Worm (Caenorhabditis elegans) whole organism, midembryonic: ENCODE measurements around the gene txt-19.

Experiments used
- T22C8.4 ChIP-seq: fragments of 200-800 bp; sonication (Bioruptor generic); IDR thresholded peaks from 2 replicates; pipeline ENCODE4 v1.3.6; 2022; ENCODE audit warnings: missing genetic modification characterization, missing compliant biosample characterization
- cog-1 ChIP-seq: sonication (generic microtip); optimal IDR thresholded peaks from 2 replicates; lab custom pipeline; 2016; ENCODE audit warnings: missing genetic modification characterization, missing compliant biosample characterization
- flt-1 ChIP-seq: fragments of 200-800 bp; sonication (Bioruptor generic); IDR thresholded peaks from 2 replicates; pipeline ENCODE4 v1.3.6; 2022; ENCODE audit warnings: missing genetic modification characterization, missing compliant biosample characterization
- klf-2 ChIP-seq: fragments of 200-800 bp; sonication (Bioruptor generic); conservative IDR thresholded peaks from 2 replicates; pipeline ENCODE4 v1.3.6; 2022; ENCODE audit warnings: missing genetic modification reagents, missing genetic modification characterization, missing compliant biosample characterization
- med-1 ChIP-seq: sonication (generic microtip); optimal IDR thresholded peaks from 2 replicates; lab custom pipeline; 2017; ENCODE audit warnings: missing genetic modification characterization, mild to moderate bottlenecking, missing compliant biosample characterization, antibody characterized with exemption, missing genetic modification reagents; ENCODE audit not compliant: insufficient read depth
- ref-1 ChIP-seq: fragments of 200-800 bp; sonication (Bioruptor generic); conservative IDR thresholded peaks from 2 replicates; pipeline ENCODE4 v1.3.6; 2022; ENCODE audit warnings: missing genetic modification reagents, missing genetic modification characterization, missing compliant biosample characterization
- tab-1 ChIP-seq: fragments of 200-800 bp; sonication (Bioruptor generic); IDR thresholded peaks from 2 replicates; pipeline ENCODE4 v1.3.6; 2022; ENCODE audit warnings: missing genetic modification characterization, missing compliant biosample characterization
- ztf-23 ChIP-seq: fragments of 200-800 bp; sonication (Bioruptor generic); IDR thresholded peaks from 2 replicates; pipeline ENCODE4 v1.3.6; 2022; ENCODE audit warnings: missing genetic modification reagents, missing genetic modification characterization, missing compliant biosample characterization
- ztf-29 ChIP-seq: fragments of 200-800 bp; sonication (Bioruptor generic); IDR thresholded peaks from 2 replicates; pipeline ENCODE4 v1.3.6; 2022; ENCODE audit warnings: missing genetic modification reagents, missing genetic modification characterization, missing compliant biosample characterization

The txt-19 gene

DNA sequence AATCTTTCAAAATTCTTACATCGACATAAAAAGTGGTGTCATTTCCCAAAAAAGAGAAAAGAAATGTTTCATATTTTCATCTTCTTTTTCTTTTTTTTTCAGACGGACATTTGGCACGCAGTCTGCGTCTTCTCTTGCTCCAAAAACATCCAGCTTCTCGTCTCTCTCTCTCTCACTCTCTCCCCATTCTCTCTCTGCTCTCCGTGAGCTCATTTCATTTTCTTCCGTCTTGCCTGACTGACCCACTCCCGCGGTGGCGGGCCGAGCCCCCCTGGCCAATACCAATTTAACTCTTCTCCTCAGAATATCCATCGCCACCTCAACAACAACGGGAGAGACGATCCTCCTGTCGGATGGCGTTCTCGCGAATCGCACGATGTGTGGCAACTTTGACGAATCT lies at the start of gene txt-19:
txt-19 (plus strand) TSS at position 304 of the 400 bp plus-strand sequence.
- TF ChIP-seq med-1, result no peak
- no peak for TF ChIP-seq T22C8.4 (GFP tag; lab: Robert Waterston, UW)
- TF ChIP-seq ztf-23 (GFP tag; lab: Robert Waterston, UW), result no peak
- TF ChIP-seq ref-1 (GFP tag; lab: Robert Waterston, UW), result no peak
- TF ChIP-seq ztf-29 (GFP tag; lab: Robert Waterston, UW), result no peak
- no peak for TF ChIP-seq cog-1 (tag; lab: Kevin White, UChicago)
- no peak for TF ChIP-seq klf-2 (GFP tag; lab: Robert Waterston, UW)
- no peak for TF ChIP-seq tab-1 (GFP tag; lab: Robert Waterston, UW)
- no peak for TF ChIP-seq flt-1

- TF ChIP-seq ref-1 (GFP tag; lab: Robert Waterston, UW) (no peak), cog-1 (tag; lab: Kevin White, UChicago) (no peak), T22C8.4 (GFP tag; lab: Robert Waterston, UW) (no peak), flt-1 (no peak), tab-1 (GFP tag; lab: Robert Waterston, UW) (no peak), med-1 (no peak), ztf-29 (GFP tag; lab: Robert Waterston, UW) (no peak), ztf-23 (GFP tag; lab: Robert Waterston, UW) (no peak), klf-2 (GFP tag; lab: Robert Waterston, UW) (no peak)
These were observed 48.9 kb upstream of the txt-19 start for ce11 chrIV:12796811-12797210.

- TF ChIP-seq klf-2 (GFP tag; lab: Robert Waterston, UW) (no peak), cog-1 (tag; lab: Kevin White, UChicago) (no peak), ztf-23 (GFP tag; lab: Robert Waterston, UW) (no peak), T22C8.4 (GFP tag; lab: Robert Waterston, UW) (no peak)
These were observed 40.1 kb upstream of the txt-19 start, which contains the start of gene F07C6.4 for ce11 chrIV:12805595-12805994. Gene F07C6.4 (plus strand): TSS chrIV:12805924.

- no peak for TF ChIP-seq ref-1 (GFP tag; lab: Robert Waterston, UW)
- TF ChIP-seq tab-1 (GFP tag; lab: Robert Waterston, UW), result no peak
- TF ChIP-seq cog-1 (tag; lab: Kevin White, UChicago), result no peak
- no peak for TF ChIP-seq ztf-29 (GFP tag; lab: Robert Waterston, UW)
- TF ChIP-seq med-1, result no peak
These were observed 34.1 kb upstream of the txt-19 start for ce11 chrIV:12811554-12811953.

- TF ChIP-seq ztf-23 (GFP tag; lab: Robert Waterston, UW), result no peak
These were observed 31.9 kb upstream of the txt-19 start for ce11 chrIV:12813822-12814221.

DNA sequence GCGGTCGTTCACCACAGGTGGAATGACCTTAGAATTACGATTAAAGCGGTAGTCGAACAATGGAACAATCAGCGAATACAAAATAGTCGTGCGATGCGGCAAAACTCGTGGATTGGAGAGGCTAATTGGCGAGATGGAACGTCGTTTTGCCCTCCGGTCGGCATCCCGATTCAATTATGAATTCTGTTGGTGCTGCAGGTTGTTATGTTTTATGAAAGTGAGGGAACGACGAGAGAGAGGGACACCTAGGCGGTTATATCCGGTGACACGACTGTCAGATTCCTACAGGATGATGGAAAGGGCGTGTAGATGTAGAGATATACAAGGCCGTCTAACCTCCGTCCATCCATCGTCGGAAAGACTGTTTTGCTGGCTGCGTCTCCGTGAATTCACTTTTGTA lies 29.1 kb upstream of the txt-19 start:
- no peak for TF ChIP-seq med-1
- TF ChIP-seq ref-1 (GFP tag; lab: Robert Waterston, UW), result no peak
- no peak for TF ChIP-seq T22C8.4 (GFP tag; lab: Robert Waterston, UW)
- no peak for TF ChIP-seq cog-1 (tag; lab: Kevin White, UChicago)
- TF ChIP-seq flt-1, result no peak
- no peak for TF ChIP-seq ztf-23 (GFP tag; lab: Robert Waterston, UW)
- TF ChIP-seq ztf-29 (GFP tag; lab: Robert Waterston, UW), result no peak
- no peak for TF ChIP-seq tab-1 (GFP tag; lab: Robert Waterston, UW)
- no peak for TF ChIP-seq klf-2 (GFP tag; lab: Robert Waterston, UW)

DNA sequence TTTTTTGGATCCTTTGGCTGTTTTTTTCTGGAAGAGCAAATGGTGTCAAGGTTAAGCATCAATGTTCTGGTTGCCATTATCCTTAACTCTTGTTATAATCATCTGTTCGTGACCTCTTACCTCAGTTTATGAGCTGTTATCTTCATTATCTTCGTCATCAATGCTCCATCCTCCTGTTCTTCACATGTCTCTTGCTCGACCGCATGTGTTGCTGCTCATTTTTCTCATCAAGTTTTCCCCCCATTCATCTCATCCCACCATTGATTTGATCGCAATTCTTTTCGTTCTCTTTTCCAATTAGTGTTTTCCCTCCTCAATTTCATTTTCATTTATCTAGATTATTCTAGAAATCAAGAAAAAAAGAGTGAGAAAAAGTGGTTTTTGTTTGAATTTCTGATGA lies 28.2 kb upstream of the txt-19 start:
- no peak for TF ChIP-seq flt-1
- TF ChIP-seq med-1, result no peak
- TF ChIP-seq ref-1 (GFP tag; lab: Robert Waterston, UW), result no peak
- TF ChIP-seq T22C8.4 (GFP tag; lab: Robert Waterston, UW), result no peak
- TF ChIP-seq ztf-23 (GFP tag; lab: Robert Waterston, UW), result no peak
- TF ChIP-seq ztf-29 (GFP tag; lab: Robert Waterston, UW), result no peak
- TF ChIP-seq cog-1 (tag; lab: Kevin White, UChicago), result no peak
- no peak for TF ChIP-seq klf-2 (GFP tag; lab: Robert Waterston, UW)
- no peak for TF ChIP-seq tab-1 (GFP tag; lab: Robert Waterston, UW)

- TF ChIP-seq ztf-23 (GFP tag; lab: Robert Waterston, UW) (no peak), cog-1 (tag; lab: Kevin White, UChicago) (no peak), T22C8.4 (GFP tag; lab: Robert Waterston, UW) (no peak), med-1 (no peak), ztf-29 (GFP tag; lab: Robert Waterston, UW) (no peak), tab-1 (GFP tag; lab: Robert Waterston, UW) (no peak), klf-2 (GFP tag; lab: Robert Waterston, UW) (no peak), ref-1 (GFP tag; lab: Robert Waterston, UW) (no peak), flt-1 (no peak)
These were observed 20.4 kb upstream of the txt-19 start, which contains the start of gene M02B1.4 for ce11 chrIV:12825304-12825703. Gene M02B1.4 (minus strand): TSS chrIV:12825312.

ce11 chrIV:12830829-12831392 lies 14.8 kb upstream of the txt-19 start:
- TF ChIP-seq tab-1 (GFP tag; lab: Robert Waterston, UW), result no peak
- TF ChIP-seq ref-1 (GFP tag; lab: Robert Waterston, UW), result no peak
- no peak for TF ChIP-seq flt-1
- no peak for TF ChIP-seq ztf-29 (GFP tag; lab: Robert Waterston, UW)
